Fruit fly (Drosophila melanogaster): ENCODE measurements around the gene Hsc70-2.

Hsc70-2 gene

DNA sequence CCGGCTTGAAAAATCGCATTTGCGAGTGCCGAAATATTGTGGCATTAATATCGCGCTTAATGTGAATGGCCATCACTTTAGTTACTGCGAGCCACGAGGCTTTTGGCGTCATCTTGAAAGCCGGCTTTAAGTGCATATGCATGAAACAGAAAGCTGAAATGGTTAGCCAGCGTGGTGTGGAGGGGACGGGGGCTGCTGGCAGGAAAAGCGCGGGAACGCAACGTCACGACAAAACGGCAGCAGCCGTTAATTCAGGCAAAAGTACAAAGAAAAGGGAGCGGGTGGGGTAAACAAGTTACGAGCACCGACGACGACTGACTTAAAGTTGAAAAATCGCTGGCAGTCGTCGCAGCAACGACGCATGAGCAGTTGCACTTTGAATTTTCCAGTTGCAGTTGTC, 29.2 kb upstream of the Hsc70-2 start:
- TF ChIP-seq Sox14 (GFP tag; optimal IDR thresholded peaks at IDR 0.05): peak; percentile 3
- TF ChIP-seq Blimp-1 (GFP tag; optimal IDR thresholded peaks at IDR 0.05): peak; percentile 84
- TF ChIP-seq eg (GFP tag; IDR thresholded peaks at IDR 0.05): 0 out of 3 replicates have a peak, but pooled peaks have one; percentile 23
- TF ChIP-seq CG6854 (GFP tag; optimal IDR thresholded peaks at IDR 0.05): peak; percentile 4
- no peak for TF ChIP-seq CG4318 (GFP tag; optimal IDR thresholded peaks at IDR 0.05)
- no peak for TF ChIP-seq CG32006 (GFP tag; optimal IDR thresholded peaks at IDR 0.05)
- TF ChIP-seq CG7368 (GFP tag; optimal IDR thresholded peaks at IDR 0.05): no peak

DNA sequence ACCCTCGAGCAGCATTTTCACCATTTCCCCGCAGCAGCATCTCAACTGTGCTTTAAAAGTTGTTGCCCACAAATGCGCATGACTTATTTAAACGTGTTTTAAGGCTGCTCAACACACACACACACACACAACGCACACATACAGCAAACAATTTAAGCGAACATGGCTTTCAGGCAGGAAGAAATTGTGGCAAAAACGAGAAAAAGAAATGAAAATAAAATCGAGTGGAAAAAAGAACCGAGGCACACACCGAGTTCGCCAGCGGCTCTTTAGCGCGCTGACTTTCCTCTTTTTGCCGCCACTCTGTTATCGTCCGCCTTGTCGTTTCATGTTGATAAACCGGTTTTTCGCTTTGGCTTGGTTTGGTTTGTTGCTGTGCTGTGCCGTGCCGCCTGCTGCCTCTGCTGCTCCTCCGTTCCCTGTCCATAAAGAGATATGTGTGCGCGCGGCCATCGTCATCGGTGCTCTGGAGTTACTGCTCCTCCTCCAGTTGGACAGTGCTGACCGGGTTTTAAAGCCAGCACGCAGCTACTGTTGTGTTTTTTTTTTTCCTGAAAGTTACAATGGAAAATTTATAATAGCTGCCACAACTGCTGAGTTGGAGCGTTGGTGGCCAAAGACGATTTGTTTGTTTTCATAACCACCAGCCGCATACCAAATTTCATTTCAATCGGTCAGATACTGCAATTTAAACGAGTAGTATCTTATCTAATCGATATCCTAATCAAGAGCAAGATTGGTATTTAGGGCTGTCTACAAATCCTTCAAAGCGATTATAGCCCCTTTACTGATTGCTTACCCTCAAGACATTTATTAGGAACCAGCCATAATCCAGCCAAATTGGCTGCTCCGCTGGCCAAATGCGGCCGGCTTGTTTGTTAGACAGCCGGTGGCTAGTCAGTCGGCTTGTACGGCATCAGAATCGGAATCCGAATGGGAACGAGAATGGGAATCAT, 28.5 kb upstream of the Hsc70-2 start:
- TF ChIP-seq CG9139 (GFP tag; optimal IDR thresholded peaks at IDR 0.05) (peak; percentile 23), CG11902 (GFP tag; optimal IDR thresholded peaks at IDR 0.05) (no peak), CG3919 (GFP tag; optimal IDR thresholded peaks at IDR 0.05) (no peak), CG32006 (GFP tag; optimal IDR thresholded peaks at IDR 0.05) (peak; percentile 22), Ets96B (tag; optimal IDR thresholded peaks at IDR 0.05) (peak; percentile 14), eg (GFP tag; IDR thresholded peaks at IDR 0.05) (0 out of 3 replicates have a peak, but pooled peaks have one; percentile 5), vri (GFP tag; optimal IDR thresholded peaks at IDR 0.05) (peak; percentile 72), dsx (GFP tag; optimal IDR thresholded peaks at IDR 0.05; ENCODE audit: poor library complexity, severe bottlenecking) (peak; percentile 61), salr (GFP tag; optimal IDR thresholded peaks at IDR 0.05) (no peak), CG34406 (GFP tag; optimal IDR thresholded peaks at IDR 0.05) (no peak), Smox (GFP tag; optimal IDR thresholded peaks at IDR 0.05) (no peak), CG6163 (GFP tag; IDR thresholded peaks at IDR 0.05) (peak; percentile 50; the same call in 1 of the 3 replicates), svp (GFP tag) (no peak), esn (GFP tag; optimal IDR thresholded peaks at IDR 0.05) (peak; percentile 11), Eip75B (GFP tag; optimal IDR thresholded peaks at IDR 0.05) (peak; percentile 17), CG6854 (GFP tag; optimal IDR thresholded peaks at IDR 0.05) (no peak), dac (GFP tag; optimal IDR thresholded peaks at IDR 0.05) (no peak), Ets21C (GFP tag; optimal IDR thresholded peaks at IDR 0.05) (no peak), Hr39 (GFP tag; optimal IDR thresholded peaks at IDR 0.05) (no peak), CG6808 (GFP tag; optimal IDR thresholded peaks at IDR 0.05) (peak; percentile 42), CG10669 (GFP tag; optimal IDR thresholded peaks at IDR 0.05) (no peak), CG6276 (GFP tag; optimal IDR thresholded peaks at IDR 0.05) (peak; percentile 57), fd85E (GFP tag; optimal IDR thresholded peaks at IDR 0.05) (no peak), CG6792 (GFP tag; optimal IDR thresholded peaks at IDR 0.05) (no peak), CG4318 (GFP tag; optimal IDR thresholded peaks at IDR 0.05) (no peak), CG8119 (GFP tag; IDR thresholded peaks at IDR 0.05) (peak; percentile 40; the same call in 2 of the 3 replicates), CG7368 (GFP tag; optimal IDR thresholded peaks at IDR 0.05) (no peak), achi (GFP tag; optimal IDR thresholded peaks at IDR 0.05) (no peak), CG11294 (GFP tag; IDR thresholded peaks at IDR 0.05) (no peak), CG1621 (tag; optimal IDR thresholded peaks at IDR 0.05) (peak; percentile 4), Eip78C (GFP tag) (peak; percentile 84), topi (GFP tag; optimal IDR thresholded peaks at IDR 0.05) (peak; percentile 22), Eip93F (GFP tag; optimal IDR thresholded peaks at IDR 0.05) (peak; percentile 18), spab (GFP tag; optimal IDR thresholded peaks at IDR 0.05) (peak; percentile 47), ss (GFP tag; optimal IDR thresholded peaks at IDR 0.05) (peak; percentile 51 to 70), Lpt (GFP tag; optimal IDR thresholded peaks at IDR 0.05) (peak; percentile 60), CG8319 (GFP tag; optimal IDR thresholded peaks at IDR 0.05) (no peak), Sox102F (GFP tag; optimal IDR thresholded peaks at IDR 0.05) (no peak), Gug (GFP tag; IDR thresholded peaks at IDR 0.05) (no peak), Sox15 (GFP tag; optimal IDR thresholded peaks at IDR 0.05) (no peak), OdsH (GFP tag; optimal IDR thresholded peaks at IDR 0.05) (peak; percentile 6), Blimp-1 (GFP tag; optimal IDR thresholded peaks at IDR 0.05) (peak; percentile 32), CG3032 (tag; optimal IDR thresholded peaks at IDR 0.05) (no peak), net (GFP tag; optimal IDR thresholded peaks at IDR 0.05) (peak; percentile 19), CG31627 (GFP tag; optimal IDR thresholded peaks at IDR 0.05) (no peak)

Measured in whole organism, prepupa.